Worm (Caenorhabditis elegans) whole organism, L3 larva: ENCODE data around the gene ugt-52.

ENCODE experiments used
- pqm-1 ChIP-seq: fragments of 150-350 bp; optimal IDR thresholded peaks from 2 replicates; lab custom pipeline; 2017; ENCODE audit warnings: missing biosample characterization, missing genetic modification characterization, inconsistent platforms
- snpc-4 ChIP-seq: fragments of 150-350 bp; optimal IDR thresholded peaks from 2 replicates; lab custom pipeline; 2014; ENCODE audit warnings: missing biosample characterization, missing genetic modification characterization
- unc-39 ChIP-seq: sonication (generic microtip); optimal IDR thresholded peaks from 4 replicates; lab custom pipeline; 2017; ENCODE audit warnings: missing biosample characterization, missing genetic modification characterization

ce11 chrIV:796521-797073 lies 18.0 kb downstream of the ugt-52 start, which contains the start of the genes F56B3.11 and ech-5:
- TF ChIP-seq snpc-4 (tag; lab: Kevin White, UChicago) (peak; percentile 2), unc-39 (tag; lab: Kevin White, UChicago) (no peak), pqm-1 (peak; percentile 20)
